Worm (Caenorhabditis elegans) whole organism, L3 larva: ENCODE data around the gene acs-9.

ENCODE experiments used
- R02D3.7 ChIP-seq: fragments of 150-350 bp; optimal IDR thresholded peaks from 2 replicates; lab custom pipeline; 2014; ENCODE audit warnings: missing biosample characterization, missing genetic modification characterization
- jun-1 ChIP-seq: fragments of 150-350 bp; optimal IDR thresholded peaks from 2 replicates; lab custom pipeline; 2014; ENCODE audit warnings: missing biosample characterization, missing genetic modification reagents, missing genetic modification characterization
- nhr-43 ChIP-seq: sonication (generic microtip); optimal IDR thresholded peaks from 2 replicates; lab custom pipeline; 2016; ENCODE audit warnings: mild to moderate bottlenecking, missing genetic modification characterization, missing compliant biosample characterization; ENCODE audit not compliant: poor library complexity, severe bottlenecking
- nhr-76 ChIP-seq: fragments of 150-350 bp; sonication (generic microtip); optimal IDR thresholded peaks from 5 replicates; lab custom pipeline; 2014; ENCODE audit warnings: missing biosample characterization, missing genetic modification characterization
- pha-4 ChIP-seq: fragments of 150-350 bp; optimal IDR thresholded peaks from 2 replicates; lab custom pipeline; 2014; ENCODE audit warnings: missing biosample characterization, missing genetic modification reagents, missing genetic modification characterization

ce11 chrX:16894577-16894976 lies 14.3 kb upstream of the acs-9 start, which contains the start of gene F39F10.2:
- no peak for TF ChIP-seq nhr-76 (tag; lab: Kevin White, UChicago)
- no peak for TF ChIP-seq jun-1 (tag; lab: Kevin White, UChicago)
- TF ChIP-seq pha-4 (tag; lab: Kevin White, UChicago) = no peak
- TF ChIP-seq R02D3.7 (tag; lab: Kevin White, UChicago) = no peak
- no peak for TF ChIP-seq nhr-43 (tag; lab: Kevin White, UChicago)
